Worm (Caenorhabditis elegans): ENCODE measurements around the gene C35D10.1.

Gene C35D10.1

DNA sequence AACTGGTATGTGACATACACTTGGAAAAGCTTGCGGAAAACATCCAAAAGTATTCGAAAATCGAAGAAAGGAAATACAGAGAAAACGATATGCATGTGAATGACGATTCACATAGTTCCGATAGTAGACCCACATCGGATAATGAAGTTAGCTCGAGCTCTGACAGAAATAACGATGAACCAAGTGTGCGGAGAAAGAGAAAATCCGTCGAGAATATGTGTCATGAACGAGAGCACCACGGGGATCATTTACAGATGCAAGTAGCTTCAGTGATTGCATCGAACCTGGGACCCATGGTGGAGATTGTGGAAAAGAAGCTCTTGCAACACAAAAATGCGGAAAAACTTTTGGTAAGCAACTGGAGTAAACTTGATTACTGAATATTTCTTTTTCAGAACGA lies 22.6 kb upstream of the C35D10.1 start:
- TF ChIP-seq unc-62 (GFP tag; optimal IDR thresholded peaks at IDR 0.05) (no peak), unc-39 (tag; optimal IDR thresholded peaks at IDR 0.05) (no peak), egl-27 (tag; optimal IDR thresholded peaks at IDR 0.05) (no peak), ztf-1 (GFP tag; conservative IDR thresholded peaks at IDR 0.05) (no peak), lin-11 (tag; optimal IDR thresholded peaks at IDR 0.05) (no peak), crh-2 (tag; optimal IDR thresholded peaks at IDR 0.05) (no peak), elt-3 (tag; optimal IDR thresholded peaks at IDR 0.05) (no peak), mdl-1 (tag; optimal IDR thresholded peaks at IDR 0.05) (no peak), ceh-82 (tag; optimal IDR thresholded peaks at IDR 0.05) (no peak), mbf-1 (tag; optimal IDR thresholded peaks at IDR 0.05) (no peak)

ce11 chrIII:4859039-4859438 lies 20.5 kb upstream of the C35D10.1 start, which contains the start of gene C35D10.6:
TSS of gene C35D10.6 (plus strand) at chrIII:4859339.
- TF ChIP-seq gmeb-1 (tag; optimal IDR thresholded peaks at IDR 0.05) (no peak), ztf-1 (GFP tag; conservative IDR thresholded peaks at IDR 0.05) (no peak), ceh-16 (tag; optimal IDR thresholded peaks at IDR 0.05) (no peak), nhr-25 (tag; optimal IDR thresholded peaks at IDR 0.05) (no peak), C34F6.9 (tag; optimal IDR thresholded peaks at IDR 0.05) (no peak), zag-1 (tag; optimal IDR thresholded peaks at IDR 0.05) (no peak), nhr-10 (tag; optimal IDR thresholded peaks at IDR 0.05) (no peak), ztf-11 (tag; optimal IDR thresholded peaks at IDR 0.05) (no peak), snpc-4 (tag; optimal IDR thresholded peaks at IDR 0.05) (no peak), sma-9 (GFP tag; optimal IDR thresholded peaks at IDR 0.05) (no peak), sma-9 (tag; optimal IDR thresholded peaks at IDR 0.05) (no peak), mbf-1 (tag; optimal IDR thresholded peaks at IDR 0.05) (no peak), nhr-77 (tag; optimal IDR thresholded peaks at IDR 0.05) (no peak), nhr-12 (tag; optimal IDR thresholded peaks at IDR 0.05) (no peak), elt-1 (tag; optimal IDR thresholded peaks at IDR 0.05) (no peak), skn-1 (tag; optimal IDR thresholded peaks at IDR 0.05) (no peak), ZK546.5 (tag; optimal IDR thresholded peaks at IDR 0.05) (no peak), lin-11 (tag; optimal IDR thresholded peaks at IDR 0.05) (no peak)

- no peak for TF ChIP-seq elt-1 (tag; optimal IDR thresholded peaks at IDR 0.05)
- TF ChIP-seq unc-55 (GFP tag; optimal IDR thresholded peaks at IDR 0.05) = peak; percentile 33
Measured at ce11 chrIII:4861744-4862401, 17.7 kb upstream of the C35D10.1 start, which contains the start of the genes C35D10.10 and C35D10.5. TSS of gene C35D10.10 (minus strand) at chrIII:4861794. TSS of gene C35D10.5 (plus strand) at chrIII:4862351.

- TF ChIP-seq F13H6.1 (tag; optimal IDR thresholded peaks at IDR 0.05) = no peak
- no peak for TF ChIP-seq nhr-237 (tag; optimal IDR thresholded peaks at IDR 0.05)
- TF ChIP-seq peb-1 (tag; optimal IDR thresholded peaks at IDR 0.05) = no peak
- TF ChIP-seq blmp-1 (tag; optimal IDR thresholded peaks at IDR 0.05; ENCODE audit: insufficient read depth) = no peak
- no peak for TF ChIP-seq ceh-16 (tag; optimal IDR thresholded peaks at IDR 0.05)
- no peak for TF ChIP-seq unc-62 (GFP tag; optimal IDR thresholded peaks at IDR 0.05)
- no peak for TF ChIP-seq unc-55 (GFP tag; optimal IDR thresholded peaks at IDR 0.05)
- TF ChIP-seq crh-2 (tag; optimal IDR thresholded peaks at IDR 0.05) = no peak
- TF ChIP-seq R02D3.7 (tag; optimal IDR thresholded peaks at IDR 0.05) = no peak
- no peak for TF ChIP-seq lin-11 (tag; optimal IDR thresholded peaks at IDR 0.05)
- TF ChIP-seq alr-1 (tag; optimal IDR thresholded peaks at IDR 0.05) = no peak
- no peak for TF ChIP-seq nhr-11 (tag; optimal IDR thresholded peaks at IDR 0.05)
- TF ChIP-seq sem-4 (tag; optimal IDR thresholded peaks at IDR 0.05) = no peak
- TF ChIP-seq skn-1 (tag; optimal IDR thresholded peaks at IDR 0.05) = no peak
- TF ChIP-seq dmd-4 (tag; optimal IDR thresholded peaks at IDR 0.05) = no peak
- TF ChIP-seq snpc-4 (tag; optimal IDR thresholded peaks at IDR 0.05) = no peak
- TF ChIP-seq unc-39 (tag; optimal IDR thresholded peaks at IDR 0.05) = no peak
- TF ChIP-seq mab-5 (tag; optimal IDR thresholded peaks at IDR 0.05) = no peak
- no peak for TF ChIP-seq ztf-4 (tag; optimal IDR thresholded peaks at IDR 0.05)
- no peak for TF ChIP-seq fos-1 (tag; optimal IDR thresholded peaks at IDR 0.05)
Measured at ce11 chrIII:4863127-4863526, 16.4 kb upstream of the C35D10.1 start, which contains the start of gene coq-8. TSS of gene coq-8 (plus strand) at chrIII:4863427.

All from whole organism, L2 larva.